Fruit fly (Drosophila melanogaster): Measurements from ENCODE around the gene CG12480.
A peak's percentile ranks its signal among the peaks of the same experiment; 100 is the strongest.

The CG12480 gene

dm6 chrX:14122662-14123372 lies 46.6 kb upstream of the CG12480 start:
- TF ChIP-seq run (tag; optimal IDR thresholded peaks at IDR 0.05) (no peak), Ptx1 (GFP tag; IDR thresholded peaks at IDR 0.05) (no peak), CTCF (GFP tag; optimal IDR thresholded peaks at IDR 0.05) (peak; percentile 68), peb (GFP tag; IDR thresholded peaks at IDR 0.05) (no peak)

- TF ChIP-seq CG2202 (tag; optimal IDR thresholded peaks at IDR 0.05) (no peak), onecut (GFP tag; IDR thresholded peaks at IDR 0.05) (no peak), Drgx (GFP tag; IDR thresholded peaks at IDR 0.05) (peak; percentile 41)
Observed at dm6 chrX:14123688-14124087, 45.7 kb upstream of the CG12480 start.

- no peak for TF ChIP-seq CG12299 (tag; optimal IDR thresholded peaks at IDR 0.05)
- TF ChIP-seq nom (GFP tag; optimal IDR thresholded peaks at IDR 0.05) = peak; percentile 22
- TF ChIP-seq tx (GFP tag; optimal IDR thresholded peaks at IDR 0.05) = no peak
- TF ChIP-seq ci (GFP tag; IDR thresholded peaks at IDR 0.05) = no peak
- TF ChIP-seq CG16779 (GFP tag; IDR thresholded peaks at IDR 0.05) = no peak
- TF ChIP-seq CG7963 (GFP tag; IDR thresholded peaks at IDR 0.05; ENCODE audit: partially characterized antibody) = no peak
Observed at dm6 chrX:14133936-14134335, 35.5 kb upstream of the CG12480 start.

dm6 chrX:14148171-14148570 lies 21.2 kb upstream of the CG12480 start:
- TF ChIP-seq pb (GFP tag; optimal IDR thresholded peaks at IDR 0.05) = no peak
- TF ChIP-seq chif (GFP tag; optimal IDR thresholded peaks at IDR 0.05) = no peak
- TF ChIP-seq bcd (GFP tag; optimal IDR thresholded peaks at IDR 0.05) = no peak
- TF ChIP-seq CG1647 (GFP tag; optimal IDR thresholded peaks at IDR 0.05) = no peak
- no peak for TF ChIP-seq lov (optimal IDR thresholded peaks at IDR 0.05)
- no peak for TF ChIP-seq lov (GFP tag; IDR thresholded peaks at IDR 0.05)
- no peak for TF ChIP-seq mirr (GFP tag; optimal IDR thresholded peaks at IDR 0.05)
- no peak for TF ChIP-seq Taf1 (GFP tag; IDR thresholded peaks at IDR 0.05)
- 0 out of 2 replicates have a peak, but pooled peaks have one; percentile 11 for TF ChIP-seq Drgx (GFP tag; IDR thresholded peaks at IDR 0.05)

dm6 chrX:14149312-14149711 lies 20.1 kb upstream of the CG12480 start:
- TF ChIP-seq MESR4 (GFP tag; optimal IDR thresholded peaks at IDR 0.05) (no peak), Nf-YC (tag; optimal IDR thresholded peaks at IDR 0.05) (no peak), lbe (GFP tag; optimal IDR thresholded peaks at IDR 0.05) (no peak), esg (GFP tag; conservative IDR thresholded peaks at IDR 0.05) (no peak), pzg (GFP tag; optimal IDR thresholded peaks at IDR 0.05) (no peak), H2.0 (GFP tag; IDR thresholded peaks at IDR 0.05) (no peak), tll (GFP tag; optimal IDR thresholded peaks at IDR 0.05) (no peak), CG31224 (GFP tag; IDR thresholded peaks at IDR 0.05) (no peak), Drgx (GFP tag; IDR thresholded peaks at IDR 0.05) (peak; percentile 71), lilli (GFP tag; optimal IDR thresholded peaks at IDR 0.05) (no peak), sens (GFP tag) (peak; percentile 6)

dm6 chrX:14151906-14152305 lies 17.5 kb upstream of the CG12480 start, which contains the start of gene CG12479:
TSS of gene CG12479 (minus strand) at chrX:14152006.
- TF ChIP-seq dpn (GFP tag; optimal IDR thresholded peaks at IDR 0.05) (no peak), nau (GFP tag; optimal IDR thresholded peaks at IDR 0.05) (no peak), NK7.1 (GFP tag; optimal IDR thresholded peaks at IDR 0.05) (no peak), CG6854 (GFP tag; optimal IDR thresholded peaks at IDR 0.05) (no peak), ro (GFP tag; IDR thresholded peaks at IDR 0.05) (no peak), CG8359 (GFP tag; optimal IDR thresholded peaks at IDR 0.05; ENCODE audit: borderline replicate concordance) (no peak), Six4 (GFP tag; optimal IDR thresholded peaks at IDR 0.05) (no peak), CG13775 (GFP tag; optimal IDR thresholded peaks at IDR 0.05) (no peak), tin (GFP tag; optimal IDR thresholded peaks at IDR 0.05) (no peak), CG12236 (GFP tag; optimal IDR thresholded peaks at IDR 0.05) (no peak), CG14050 (GFP tag; IDR thresholded peaks at IDR 0.05) (no peak)
